Worm (Caenorhabditis elegans): ENCODE measurements around the gene eef-1B.1.

DNA sequence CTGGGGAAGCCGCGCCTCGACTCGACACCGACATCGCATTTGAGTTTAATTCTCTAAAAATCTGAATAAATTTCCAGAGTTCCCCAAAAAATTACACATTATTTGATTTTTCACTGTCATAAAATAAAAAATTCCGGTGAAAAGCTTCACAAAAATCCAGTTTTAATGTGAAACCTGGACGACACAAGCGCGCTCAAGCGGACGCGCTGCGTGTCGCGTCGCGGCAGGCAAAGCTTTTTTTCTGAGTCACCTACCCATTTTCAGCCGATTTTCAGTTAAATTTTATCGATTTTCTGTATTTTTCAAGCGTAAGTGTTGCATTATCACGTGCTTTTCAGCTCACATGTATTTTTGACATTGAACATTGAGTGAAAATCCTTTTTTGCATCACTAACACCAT, 36.6 kb upstream of the eef-1B.1 start, which contains the start of gene cit-1.1:
- no peak for TF ChIP-seq ceh-6 (GFP tag; optimal IDR thresholded peaks at IDR 0.05)
- no peak for TF ChIP-seq F13H6.1 (tag; optimal IDR thresholded peaks at IDR 0.05)
- TF ChIP-seq ceh-14 (tag; optimal IDR thresholded peaks at IDR 0.05), result no peak
- no peak for TF ChIP-seq dve-1 (tag; optimal IDR thresholded peaks at IDR 0.05)
- no peak for TF ChIP-seq pat-9 (tag; optimal IDR thresholded peaks at IDR 0.05)
- no peak for TF ChIP-seq nhr-11 (tag; optimal IDR thresholded peaks at IDR 0.05)

Measured in whole organism, late embryonic.